Worm (Caenorhabditis elegans) whole organism, L2 larva: ENCODE data around the gene R10E4.7.

Experiments used
- C34F6.9 ChIP-seq: fragments of 150-350 bp; optimal IDR thresholded peaks from 2 replicates; lab custom pipeline; 2014; ENCODE audit warnings: missing biosample characterization, missing genetic modification characterization
- F13H6.1 ChIP-seq: sonication (generic microtip); optimal IDR thresholded peaks from 2 replicates; lab custom pipeline; 2016; ENCODE audit warnings: missing genetic modification characterization, missing compliant biosample characterization
- ZK546.5 ChIP-seq: sonication (generic microtip); optimal IDR thresholded peaks from 2 replicates; lab custom pipeline; 2017; ENCODE audit warnings: missing biosample characterization, missing genetic modification characterization
- alr-1 ChIP-seq: fragments of 150-350 bp; optimal IDR thresholded peaks from 2 replicates; lab custom pipeline; 2014; ENCODE audit warnings: missing biosample characterization, missing genetic modification characterization
- ama-1 ChIP-seq: fragments of 150-350 bp; optimal IDR thresholded peaks from 2 replicates; lab custom pipeline; 2018; ENCODE audit warnings: inconsistent platforms
- blmp-1 ChIP-seq: sonication (generic microtip); optimal IDR thresholded peaks from 2 replicates; lab custom pipeline; 2017; ENCODE audit warnings: missing genetic modification characterization, mild to moderate bottlenecking, missing compliant biosample characterization, antibody characterized with exemption, moderate library complexity; ENCODE audit not compliant: insufficient read depth
- ceh-82 ChIP-seq: fragments of 150-350 bp; optimal IDR thresholded peaks from 2 replicates; lab custom pipeline; 2014; ENCODE audit warnings: missing biosample characterization, missing genetic modification characterization
- crh-2 ChIP-seq: sonication (generic microtip); optimal IDR thresholded peaks from 2 replicates; lab custom pipeline; 2017; ENCODE audit warnings: missing biosample characterization, missing genetic modification characterization
- dmd-4 ChIP-seq: sonication (generic microtip); optimal IDR thresholded peaks from 2 replicates; lab custom pipeline; 2017; ENCODE audit warnings: missing biosample characterization, missing genetic modification characterization
- elt-3 ChIP-seq: sonication (generic microtip); optimal IDR thresholded peaks from 2 replicates; lab custom pipeline; 2017; ENCODE audit warnings: missing biosample characterization, missing genetic modification characterization
- fos-1 ChIP-seq: fragments of 150-350 bp; optimal IDR thresholded peaks from 2 replicates; lab custom pipeline; 2014; ENCODE audit warnings: missing biosample characterization, missing genetic modification characterization
- gmeb-1 ChIP-seq: fragments of 150-350 bp; optimal IDR thresholded peaks from 2 replicates; lab custom pipeline; 2014; ENCODE audit warnings: missing biosample characterization, missing genetic modification characterization
- lin-11 ChIP-seq: fragments of 150-350 bp; sonication (generic microtip); optimal IDR thresholded peaks from 2 replicates; lab custom pipeline; 2014; ENCODE audit warnings: missing biosample characterization, missing genetic modification characterization, inconsistent platforms, mixed read lengths
- lin-13 ChIP-seq: fragments of 150-350 bp; optimal IDR thresholded peaks from 2 replicates; lab custom pipeline; 2014; ENCODE audit warnings: missing biosample characterization, missing genetic modification reagents, missing genetic modification characterization
- lin-39 ChIP-seq: fragments of 150-350 bp; optimal IDR thresholded peaks from 2 replicates; lab custom pipeline; 2014; ENCODE audit warnings: missing biosample characterization, missing genetic modification reagents, missing genetic modification characterization
- mdl-1 ChIP-seq, 2 experiments: fragments of 150-350 bp in 1 of 2; sonication (generic microtip) in 1 of 2; optimal IDR thresholded peaks; 2 replicates each; lab custom pipeline; 2017; ENCODE audit warnings: missing biosample characterization in 2 of 2, missing genetic modification characterization in 2 of 2
- nhr-10 ChIP-seq: sonication (generic microtip); optimal IDR thresholded peaks from 2 replicates; lab custom pipeline; 2017; ENCODE audit warnings: missing biosample characterization, missing genetic modification characterization
- nhr-11 ChIP-seq: fragments of 150-350 bp; optimal IDR thresholded peaks from 2 replicates; lab custom pipeline; 2014; ENCODE audit warnings: missing biosample characterization, missing genetic modification characterization
- nhr-12 ChIP-seq: fragments of 150-350 bp; optimal IDR thresholded peaks from 2 replicates; lab custom pipeline; 2014; ENCODE audit warnings: missing biosample characterization, missing genetic modification characterization
- nhr-129 ChIP-seq: fragments of 150-350 bp; optimal IDR thresholded peaks from 2 replicates; lab custom pipeline; 2014; ENCODE audit warnings: missing biosample characterization, missing genetic modification characterization
- nhr-23 ChIP-seq: fragments of 150-350 bp; optimal IDR thresholded peaks from 2 replicates; lab custom pipeline; 2014; ENCODE audit warnings: missing biosample characterization, missing genetic modification reagents, missing genetic modification characterization
- nhr-25 ChIP-seq: fragments of 150-350 bp; sonication (generic microtip); optimal IDR thresholded peaks from 3 replicates; lab custom pipeline; 2014; ENCODE audit warnings: missing biosample characterization, missing genetic modification characterization
- nhr-6 ChIP-seq: fragments of 150-350 bp; optimal IDR thresholded peaks from 2 replicates; lab custom pipeline; 2014; ENCODE audit warnings: missing biosample characterization, missing genetic modification characterization
- nhr-77 ChIP-seq: fragments of 150-350 bp; optimal IDR thresholded peaks from 2 replicates; lab custom pipeline; 2014; ENCODE audit warnings: missing biosample characterization, missing genetic modification characterization
- peb-1 ChIP-seq: fragments of 150-350 bp; optimal IDR thresholded peaks from 2 replicates; lab custom pipeline; 2014; ENCODE audit warnings: missing biosample characterization, missing genetic modification characterization
- sem-4 ChIP-seq: fragments of 150-350 bp; optimal IDR thresholded peaks from 2 replicates; lab custom pipeline; 2014; ENCODE audit warnings: missing biosample characterization, missing genetic modification reagents, missing genetic modification characterization
- sma-3 ChIP-seq: sonication (generic microtip); optimal IDR thresholded peaks from 2 replicates; lab custom pipeline; 2016; ENCODE audit warnings: missing genetic modification reagents, missing genetic modification characterization, missing compliant biosample characterization
- sma-9 ChIP-seq, 2 experiments: fragments of 150-350 bp in 1 of 2; sonication (generic microtip) in 1 of 2; optimal IDR thresholded peaks; 2 replicates each; lab custom pipeline; 2014 to 2016; ENCODE audit warnings: missing genetic modification characterization in 2 of 2, mild to moderate bottlenecking in 1 of 2, missing biosample characterization in 1 of 2, missing compliant biosample characterization in 1 of 2, missing genetic modification reagents in 1 of 2, moderate library complexity in 1 of 2
- unc-55 ChIP-seq: fragments of 150-350 bp; sonication (generic microtip); optimal IDR thresholded peaks from 3 replicates; lab custom pipeline; 2014; ENCODE audit warnings: missing biosample characterization, missing genetic modification reagents, missing genetic modification characterization
- unc-62 ChIP-seq: fragments of 150-350 bp; optimal IDR thresholded peaks from 2 replicates; lab custom pipeline; 2014; ENCODE audit warnings: missing biosample characterization, missing genetic modification reagents, missing genetic modification characterization
- ztf-1 ChIP-seq: fragments of 200-800 bp; sonication (Bioruptor generic); conservative IDR thresholded peaks from 2 replicates; pipeline ENCODE4 v1.3.6; 2022; ENCODE audit warnings: missing genetic modification characterization, missing compliant biosample characterization
- ztf-11 ChIP-seq: sonication (generic microtip); optimal IDR thresholded peaks from 2 replicates; lab custom pipeline; 2017; ENCODE audit warnings: missing biosample characterization, missing genetic modification characterization
- ztf-4 ChIP-seq: fragments of 150-350 bp; optimal IDR thresholded peaks from 2 replicates; lab custom pipeline; 2014; ENCODE audit warnings: missing biosample characterization, missing genetic modification characterization

R10E4.7 gene

DNA sequence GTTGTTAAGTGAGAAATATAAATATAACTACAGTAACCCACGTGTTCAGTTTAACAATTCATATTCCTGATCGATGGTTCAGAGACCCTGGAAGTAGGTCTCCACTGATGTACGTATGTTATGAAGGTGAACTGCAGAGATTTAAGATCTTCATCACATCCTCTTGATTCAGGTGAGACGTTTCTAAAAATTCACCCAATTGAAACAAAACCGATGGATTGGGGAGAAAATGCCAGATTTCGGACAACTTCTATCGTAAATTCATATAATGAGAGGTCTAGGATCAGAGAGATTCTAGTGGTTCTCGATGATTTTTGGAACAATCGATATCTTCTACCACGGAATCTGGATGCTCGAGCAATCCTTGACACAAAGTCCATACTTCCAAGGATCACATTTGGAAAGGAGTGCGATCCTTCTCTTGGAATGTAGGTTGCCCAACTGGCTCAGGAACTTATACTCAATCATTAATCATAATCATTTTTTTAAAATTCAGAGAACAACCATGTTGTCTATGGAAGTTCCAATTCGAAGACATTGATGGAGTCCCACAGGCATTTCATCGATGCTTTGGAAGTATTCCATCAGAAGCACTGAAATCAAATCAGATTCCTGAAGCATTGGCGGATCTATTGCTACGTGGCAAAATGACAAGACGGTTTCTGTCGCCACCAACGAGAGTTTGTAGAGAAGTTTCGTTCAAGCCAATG, at the start of gene R10E4.7, which contains the start of gene nth-1:
Gene R10E4.7 (plus strand): TSS at position 660 of the 710 bp plus-strand sequence.
Gene nth-1 (minus strand): TSS at position 101 of the 710 bp plus-strand sequence.
- TF ChIP-seq elt-3 (tag; lab: Kevin White, UChicago) = no peak
- TF ChIP-seq peb-1 = no peak
- TF ChIP-seq ZK546.5 (tag; lab: Kevin White, UChicago) = no peak
- TF ChIP-seq ztf-11 (tag; lab: Kevin White, UChicago) = no peak
- TF ChIP-seq dmd-4 (tag; lab: Kevin White, UChicago) = no peak
- no peak for TF ChIP-seq mdl-1 (tag; optimal IDR thresholded peaks at IDR 0.05; lab: Kevin White, UChicago)
- TF ChIP-seq ceh-82 (tag; lab: Kevin White, UChicago) = no peak
- TF ChIP-seq ztf-1 (GFP tag; lab: Robert Waterston, UW) = no peak
- TF ChIP-seq gmeb-1 = no peak
- TF ChIP-seq blmp-1 = no peak
- no peak for TF ChIP-seq ama-1 (lab: Kevin White, UChicago)
- no peak for TF ChIP-seq fos-1 (tag; lab: Kevin White, UChicago)
- no peak for TF ChIP-seq ztf-4
- no peak for TF ChIP-seq nhr-23 (tag; lab: Kevin White, UChicago)
- TF ChIP-seq lin-39 = no peak
- TF ChIP-seq nhr-10 (tag; lab: Kevin White, UChicago) = no peak
- TF ChIP-seq nhr-77 = no peak
- no peak for TF ChIP-seq F13H6.1

ce11 chrIII:4247571-4247970, 47.0 kb upstream of the R10E4.7 start, which contains the start of gene Y44F5A.1:
TSS of gene Y44F5A.1 (minus strand) at chrIII:4247671.
- TF ChIP-seq ztf-4 = no peak
- no peak for TF ChIP-seq nhr-23 (tag; lab: Kevin White, UChicago)
- TF ChIP-seq lin-13 = no peak
- no peak for TF ChIP-seq lin-39
- no peak for TF ChIP-seq sem-4 (tag; lab: Kevin White, UChicago)
- no peak for TF ChIP-seq nhr-129
- no peak for TF ChIP-seq peb-1
- TF ChIP-seq sma-3 (GFP tag; lab: Kevin White, UChicago) = no peak
- TF ChIP-seq nhr-25 (tag; lab: Kevin White, UChicago) = no peak
- no peak for TF ChIP-seq gmeb-1
- no peak for TF ChIP-seq C34F6.9 (tag; lab: Kevin White, UChicago)
- TF ChIP-seq fos-1 (tag; lab: Kevin White, UChicago) = no peak
- TF ChIP-seq nhr-12 (tag; lab: Kevin White, UChicago) = no peak
- TF ChIP-seq blmp-1 = no peak
- no peak for TF ChIP-seq nhr-11 (tag; lab: Kevin White, UChicago)
- no peak for TF ChIP-seq nhr-77
- TF ChIP-seq sma-9 (GFP tag; optimal IDR thresholded peaks at IDR 0.05; lab: Kevin White, UChicago) = no peak
- no peak for TF ChIP-seq sma-9 (tag; optimal IDR thresholded peaks at IDR 0.05; lab: Kevin White, UChicago)
- TF ChIP-seq crh-2 (tag; lab: Kevin White, UChicago) = no peak

DNA sequence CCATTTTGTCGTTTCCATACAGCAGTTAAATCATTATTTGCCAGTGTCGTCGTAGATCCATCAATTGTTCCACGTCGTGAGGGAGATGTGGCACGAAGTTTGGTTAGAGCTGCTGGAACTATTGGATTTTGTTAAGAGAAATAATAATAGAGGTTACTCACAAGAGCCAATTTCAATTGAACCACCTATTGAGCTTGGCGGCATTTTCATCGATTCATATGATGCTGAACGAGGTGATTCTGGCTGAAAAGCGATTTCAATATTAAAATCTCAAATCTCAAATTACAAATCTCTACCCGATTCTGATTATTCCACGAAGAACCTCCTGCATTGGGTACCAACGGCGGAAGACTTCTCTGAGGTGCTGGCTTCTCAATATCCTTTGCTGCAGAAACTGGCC, 36.7 kb upstream of the R10E4.7 start:
- TF ChIP-seq sma-3 (GFP tag; lab: Kevin White, UChicago) (no peak), dmd-4 (tag; lab: Kevin White, UChicago) (no peak)

DNA sequence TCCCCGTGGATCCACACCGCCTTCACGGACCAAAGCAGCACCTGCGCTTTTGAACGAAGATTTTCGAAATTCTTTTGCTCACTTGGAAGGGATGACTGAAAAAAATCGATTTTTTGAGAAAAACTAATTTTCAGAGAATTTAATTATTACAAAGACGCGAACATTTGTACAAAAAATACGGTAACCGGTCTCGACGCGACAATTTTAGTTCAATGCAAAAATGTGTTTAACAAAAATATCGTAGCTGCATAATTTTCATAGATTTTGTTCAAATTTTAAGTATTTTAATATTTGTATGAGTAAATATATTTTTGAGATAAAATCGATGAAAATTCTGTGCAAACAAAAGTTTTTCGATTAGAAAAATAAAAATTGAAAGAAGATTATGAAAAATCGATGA, 31.6 kb upstream of the R10E4.7 start, which contains the start of gene T08A11.1:
Gene T08A11.1 (minus strand): TSS at position 101 of the 400 bp plus-strand sequence.
- TF ChIP-seq ztf-11 (tag; lab: Kevin White, UChicago) (no peak), unc-62 (no peak), sma-3 (GFP tag; lab: Kevin White, UChicago) (no peak), dmd-4 (tag; lab: Kevin White, UChicago) (no peak), nhr-12 (tag; lab: Kevin White, UChicago) (no peak), elt-3 (tag; lab: Kevin White, UChicago) (no peak), F13H6.1 (no peak), nhr-10 (tag; lab: Kevin White, UChicago) (no peak), gmeb-1 (no peak), nhr-6 (tag; lab: Kevin White, UChicago) (no peak)
- TF ChIP-seq, all 48 proteins: peak for 0

ce11 chrIII:4265892-4266291, 28.7 kb upstream of the R10E4.7 start:
- TF ChIP-seq F13H6.1 (no peak), nhr-23 (tag; lab: Kevin White, UChicago) (no peak), nhr-77 (no peak), lin-11 (tag; lab: Kevin White, UChicago) (no peak), alr-1 (no peak), unc-55 (GFP tag; lab: Kevin White, UChicago) (no peak), sma-3 (GFP tag; lab: Kevin White, UChicago) (no peak), ceh-82 (tag; lab: Kevin White, UChicago) (no peak), lin-39 (no peak)
